Fruit fly (Drosophila melanogaster): ENCODE results near the gene MTA1-like.
A peak's percentile ranks its signal among the peaks of the same experiment; 100 is the strongest.

The MTA1-like gene

DNA sequence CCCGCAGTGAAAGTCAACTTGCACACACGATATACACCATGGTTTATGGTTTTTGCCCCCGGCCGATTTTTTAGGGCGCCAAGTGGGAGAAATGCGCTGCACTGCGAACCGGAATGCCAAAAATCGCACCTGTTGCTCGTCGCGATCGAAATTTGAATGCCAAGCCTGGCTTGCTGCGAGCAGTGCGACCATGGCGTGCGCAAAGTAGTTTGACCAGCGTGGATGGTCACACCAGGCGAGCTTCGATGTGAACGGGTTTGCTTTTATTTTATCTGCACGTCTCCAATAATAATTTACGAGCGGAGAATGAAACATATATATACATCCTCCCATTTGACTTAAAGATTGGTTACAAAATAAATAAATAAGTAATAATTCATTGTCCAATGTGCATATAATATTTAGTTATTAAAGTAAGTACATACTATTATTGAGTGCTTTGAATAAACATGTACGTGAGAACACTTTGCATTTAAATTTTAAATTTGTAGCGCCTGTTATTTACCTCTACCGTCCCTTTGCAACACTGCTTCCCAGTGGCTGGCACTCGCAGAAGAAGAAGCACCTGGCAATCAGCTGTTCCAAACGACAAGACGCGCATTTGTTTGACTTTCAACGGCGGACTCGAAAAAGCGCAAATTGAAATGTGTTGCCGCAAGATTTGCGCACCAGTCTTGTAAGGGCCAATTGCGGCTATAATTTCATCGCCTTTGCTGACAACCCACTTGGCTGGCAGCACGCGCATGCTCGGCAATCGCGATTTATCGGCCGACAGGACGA is 36.9 kb upstream of the MTA1-like start, which contains the start of the genes Rab23 and plx:
Gene Rab23 (minus strand): TSS at position 166 of the 780 bp plus-strand sequence.
Gene plx (plus strand): TSS at position 587 of the 780 bp plus-strand sequence.
- TF ChIP-seq zf30C (GFP tag; optimal IDR thresholded peaks at IDR 0.05) = no peak
- peak; percentile 93 for TF ChIP-seq Myb (GFP tag; optimal IDR thresholded peaks at IDR 0.05)
- peak; percentile 23 for TF ChIP-seq CG10431 (GFP tag; optimal IDR thresholded peaks at IDR 0.05)
- TF ChIP-seq sug (tag; optimal IDR thresholded peaks at IDR 0.05) = no peak
- TF ChIP-seq CG11560 (tag; IDR thresholded peaks at IDR 0.05) = no peak
- TF ChIP-seq CG13624 (GFP tag; optimal IDR thresholded peaks at IDR 0.05) = peak; percentile 11
- peak; percentile 93 for TF ChIP-seq pzg (GFP tag; optimal IDR thresholded peaks at IDR 0.05)
- TF ChIP-seq chinmo (GFP tag; IDR thresholded peaks at IDR 0.05; ENCODE audit: partially characterized antibody) = 0 out of 4 replicates have a peak, but pooled peaks have one; percentile 53
- TF ChIP-seq CG7271 (tag; optimal IDR thresholded peaks at IDR 0.05) = no peak
- TF ChIP-seq aop (GFP tag; IDR thresholded peaks at IDR 0.05) = no peak
- TF ChIP-seq insv (GFP tag; optimal IDR thresholded peaks at IDR 0.05) = peak in 1 of 2 experiments; percentile 17
- peak; percentile 5 for TF ChIP-seq YL-1 (GFP tag; optimal IDR thresholded peaks at IDR 0.05)
- 0 out of 3 replicates have a peak, but pooled peaks have one; percentile 16 for TF ChIP-seq hb (GFP tag; IDR thresholded peaks at IDR 0.05; ENCODE audit: partially characterized antibody)
- TF ChIP-seq Lpt (GFP tag; optimal IDR thresholded peaks at IDR 0.05) = no peak
- TF ChIP-seq CG13287 (GFP tag; IDR thresholded peaks at IDR 0.05; ENCODE audit: partially characterized antibody) = peak; percentile 47; the same call in 1 of the 2 replicates
- TF ChIP-seq bcd (GFP tag; optimal IDR thresholded peaks at IDR 0.05) = peak; percentile 13
- peak; percentile 76 for TF ChIP-seq Ets65A (GFP tag)
- TF ChIP-seq Bgb (GFP tag; IDR thresholded peaks at IDR 0.05; ENCODE audit: partially characterized antibody) = peak; percentile 33; the same call in 1 of the 2 replicates
- TF ChIP-seq CG30020 (tag; optimal IDR thresholded peaks at IDR 0.05) = peak; percentile 25
- TF ChIP-seq D19B (GFP tag; optimal IDR thresholded peaks at IDR 0.05) = no peak
- TF ChIP-seq CG12071 (GFP tag; optimal IDR thresholded peaks at IDR 0.05) = no peak
- no peak for TF ChIP-seq CG15011 (GFP tag; optimal IDR thresholded peaks at IDR 0.05)
- no peak for TF ChIP-seq stc (GFP tag; IDR thresholded peaks at IDR 0.05)
- TF ChIP-seq dpn (GFP tag; optimal IDR thresholded peaks at IDR 0.05) = no peak
- TF ChIP-seq Abd-B (GFP tag; optimal IDR thresholded peaks at IDR 0.05) = peak; percentile 27
- no peak for TF ChIP-seq repo (GFP tag; optimal IDR thresholded peaks at IDR 0.05)
- peak; percentile 27; the same call in 1 of the 2 replicates for TF ChIP-seq E2f1 (GFP tag; IDR thresholded peaks at IDR 0.05)
- no peak for TF ChIP-seq mirr (GFP tag; optimal IDR thresholded peaks at IDR 0.05)
- 0 out of 2 replicates have a peak, but pooled peaks have one; percentile 26 for TF ChIP-seq ato (GFP tag; IDR thresholded peaks at IDR 0.05; ENCODE audit: partially characterized antibody)
- TF ChIP-seq Hr78 (GFP tag; optimal IDR thresholded peaks at IDR 0.05) = no peak
- peak; percentile 79 for TF ChIP-seq CG3847 (GFP tag; IDR thresholded peaks at IDR 0.05)
- peak; percentile 84 for TF ChIP-seq CG9797 (GFP tag; optimal IDR thresholded peaks at IDR 0.05)
- no peak for TF ChIP-seq jing (GFP tag; optimal IDR thresholded peaks at IDR 0.05)
- TF ChIP-seq CG10979 (tag; optimal IDR thresholded peaks at IDR 0.05) = no peak
- TF ChIP-seq sens (GFP tag) = peak; percentile 74
- no peak for TF ChIP-seq CG17359 (tag; optimal IDR thresholded peaks at IDR 0.05)
- TF ChIP-seq tin (GFP tag; optimal IDR thresholded peaks at IDR 0.05) = peak; percentile 26
- TF ChIP-seq dmrt99B (tag; optimal IDR thresholded peaks at IDR 0.05) = no peak
- no peak for TF ChIP-seq twi (tag; optimal IDR thresholded peaks at IDR 0.05)
- TF ChIP-seq CG18619 (GFP tag; optimal IDR thresholded peaks at IDR 0.05) = peak; percentile 27
- no peak for TF ChIP-seq CG32532 (GFP tag; IDR thresholded peaks at IDR 0.05)
- TF ChIP-seq maf-S (GFP tag; optimal IDR thresholded peaks at IDR 0.05) = no peak
- TF ChIP-seq Eip74EF (GFP tag; optimal IDR thresholded peaks at IDR 0.05) = peak in 1 of 2 experiments; percentile 20
- TF ChIP-seq CG13123 (GFP tag; optimal IDR thresholded peaks at IDR 0.05) = no peak
- 0 out of 2 replicates have a peak, but pooled peaks have one; percentile 3 for TF ChIP-seq slbo (GFP tag; IDR thresholded peaks at IDR 0.05)
- peak; percentile 71 for TF ChIP-seq CG7357 (GFP tag; IDR thresholded peaks at IDR 0.05)
- no peak; the same call in 2 of the 3 replicates for TF ChIP-seq CG11456 (GFP tag; IDR thresholded peaks at IDR 0.05)
- TF ChIP-seq Chrac-16 (GFP tag; optimal IDR thresholded peaks at IDR 0.05) = no peak
